Worm (Caenorhabditis elegans): ENCODE results near the gene srw-7.

DNA sequence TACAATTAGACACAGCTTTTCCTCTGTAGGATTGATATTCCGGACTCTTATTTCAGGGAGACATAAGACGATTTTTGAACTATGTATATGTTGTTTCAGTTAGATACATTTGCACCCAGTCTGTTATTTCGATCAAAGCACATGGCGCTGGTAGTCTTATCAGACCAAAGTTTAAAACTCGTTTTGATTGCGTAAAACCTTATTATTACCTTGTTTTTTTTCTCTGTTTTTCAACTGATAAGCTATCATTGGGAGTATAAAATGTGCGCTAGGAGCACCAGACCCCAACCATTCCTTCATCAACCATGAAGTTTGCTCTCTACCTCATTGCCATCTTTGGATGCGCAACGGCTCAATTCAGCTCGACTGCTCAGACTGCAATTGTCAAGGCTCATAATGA lies 6.2 kb downstream of the srw-7 start, which contains the start of gene scl-12:
- TF ChIP-seq ztf-22 (GFP tag; optimal IDR thresholded peaks at IDR 0.05): no peak
- TF ChIP-seq dpff-1 (tag; optimal IDR thresholded peaks at IDR 0.05): no peak
